Worm (Caenorhabditis elegans) whole organism, L4 larva: ENCODE data around the gene aco-1.

Experiments
- T26A8.4 ChIP-seq: fragments of 200-800 bp; sonication (Bioruptor generic); IDR thresholded peaks from 2 replicates; pipeline ENCODE4 v1.3.6; 2022; ENCODE audit warnings: missing genetic modification characterization, missing compliant biosample characterization
- aha-1 ChIP-seq: fragments of 150-350 bp; peaks from one replicate; lab custom pipeline; 2014; ENCODE audit warnings: missing biosample characterization, missing genetic modification characterization
- ceh-28 ChIP-seq: fragments of 150-350 bp; optimal IDR thresholded peaks from 2 replicates; lab custom pipeline; 2014; ENCODE audit warnings: missing biosample characterization, missing genetic modification reagents, missing genetic modification characterization
- ceh-44 ChIP-seq: fragments of 200-800 bp; sonication (Bioruptor generic); IDR thresholded peaks from 2 replicates; pipeline ENCODE4 v1.3.6; 2022; ENCODE audit warnings: missing genetic modification reagents, missing genetic modification characterization, missing compliant biosample characterization
- cey-2 ChIP-seq: sonication (generic microtip); optimal IDR thresholded peaks from 3 replicates; lab custom pipeline; 2017; ENCODE audit warnings: missing genetic modification characterization, mild to moderate bottlenecking, missing compliant biosample characterization, antibody characterized with exemption, borderline replicate concordance; ENCODE audit not compliant: insufficient read depth
- ctbp-1 ChIP-seq: fragments of 200-800 bp; sonication (Bioruptor generic); IDR thresholded peaks from 2 replicates; pipeline ENCODE4 v1.3.6; 2022; ENCODE audit warnings: missing genetic modification reagents, missing genetic modification characterization, missing compliant biosample characterization
- daf-16 ChIP-seq, 3 experiments: sonication (generic microtip); optimal IDR thresholded peaks; 2 replicates each; lab custom pipeline; 2016 to 2017; ENCODE audit warnings: missing genetic modification characterization in 3 of 3, missing genetic modification reagents in 3 of 3, mild to moderate bottlenecking in 2 of 3, missing compliant biosample characterization in 2 of 3, missing biosample characterization in 1 of 3, moderate library complexity in 1 of 3
- dmd-9 ChIP-seq: fragments of 200-800 bp; sonication (Bioruptor generic); IDR thresholded peaks from 2 replicates; pipeline ENCODE4 v1.3.6; 2022; ENCODE audit warnings: missing genetic modification reagents, missing genetic modification characterization, missing compliant biosample characterization
- dve-1 ChIP-seq: sonication (generic microtip); optimal IDR thresholded peaks from 2 replicates; lab custom pipeline; 2017; ENCODE audit warnings: antibody characterized with exemption, mild to moderate bottlenecking, missing genetic modification characterization, missing compliant biosample characterization; ENCODE audit not compliant: insufficient read depth
- hlh-11 ChIP-seq: fragments of 200-800 bp; sonication (Bioruptor generic); optimal IDR thresholded peaks from 2 replicates; lab custom pipeline; 2018; ENCODE audit warnings: mild to moderate bottlenecking, missing genetic modification characterization, missing compliant biosample characterization
- hmg-1.1 ChIP-seq: fragments of 200-800 bp; sonication (Bioruptor generic); IDR thresholded peaks from 2 replicates; pipeline ENCODE4 v1.3.6; 2022; ENCODE audit warnings: missing genetic modification reagents, missing genetic modification characterization, missing compliant biosample characterization
- lin-1 ChIP-seq: fragments of 200-800 bp; sonication (Bioruptor generic); IDR thresholded peaks from 2 replicates; pipeline ENCODE4 v1.3.6; 2022; ENCODE audit warnings: missing genetic modification reagents, missing genetic modification characterization, missing compliant biosample characterization
- lin-13 ChIP-seq: fragments of 150-350 bp; optimal IDR thresholded peaks from 2 replicates; lab custom pipeline; 2014; ENCODE audit warnings: missing biosample characterization, missing genetic modification reagents, missing genetic modification characterization
- mep-1 ChIP-seq: fragments of 150-350 bp; sonication (generic microtip); optimal IDR thresholded peaks from 3 replicates; lab custom pipeline; 2014; ENCODE audit warnings: missing biosample characterization, missing genetic modification characterization
- nhr-28 ChIP-seq: fragments of 150-350 bp; optimal IDR thresholded peaks from 2 replicates; lab custom pipeline; 2014; ENCODE audit warnings: missing biosample characterization, missing genetic modification characterization
- nhr-6 ChIP-seq: fragments of 150-350 bp; optimal IDR thresholded peaks from 2 replicates; lab custom pipeline; 2014; ENCODE audit warnings: missing biosample characterization, missing genetic modification characterization
- nhr-77 ChIP-seq: fragments of 150-350 bp; optimal IDR thresholded peaks from 2 replicates; lab custom pipeline; 2014; ENCODE audit warnings: missing biosample characterization, missing genetic modification characterization
- pha-4 ChIP-seq, 2 experiments: fragments of 150-350 bp in 1 of 2; fragments of 200-800 bp in 1 of 2; sonication (Bioruptor generic) in 1 of 2; IDR thresholded peaks in 1 of 2; optimal IDR thresholded peaks in 1 of 2; 2 replicates each; pipeline versions ENCODE4 v1.3.6 to Lab custom; 2014 to 2022; ENCODE audit warnings: missing genetic modification characterization in 2 of 2, missing genetic modification reagents in 2 of 2, missing biosample characterization in 1 of 2, missing compliant biosample characterization in 1 of 2
- pqm-1 ChIP-seq: sonication (generic microtip); optimal IDR thresholded peaks from 2 replicates; lab custom pipeline; 2017; ENCODE audit warnings: missing biosample characterization, missing genetic modification characterization
- sdz-12 ChIP-seq: fragments of 200-800 bp; sonication (Bioruptor generic); optimal IDR thresholded peaks from 2 replicates; lab custom pipeline; 2018; ENCODE audit warnings: mild to moderate bottlenecking, missing genetic modification characterization, missing compliant biosample characterization
- snpc-4 ChIP-seq: fragments of 150-350 bp; optimal IDR thresholded peaks from 2 replicates; lab custom pipeline; 2014; ENCODE audit warnings: missing biosample characterization, missing genetic modification characterization
- spr-3 ChIP-seq: fragments of 200-800 bp; sonication (Bioruptor generic); optimal IDR thresholded peaks from 2 replicates; lab custom pipeline; 2018; ENCODE audit warnings: mild to moderate bottlenecking, missing genetic modification characterization, missing compliant biosample characterization
- unc-62 ChIP-seq, 3 experiments: fragments of 150-350 bp in 1 of 3; sonication (generic microtip); optimal IDR thresholded peaks in 2 of 3; peaks in 1 of 3; 1 replicate in 1 of 3; 2 replicates in 2 of 3; lab custom pipeline; 2014 to 2017; ENCODE audit warnings: missing biosample characterization in 3 of 3, missing genetic modification characterization in 3 of 3, missing genetic modification reagents in 3 of 3, missing genotype in 1 of 3
- zag-1 ChIP-seq: fragments of 150-350 bp; optimal IDR thresholded peaks from 2 replicates; lab custom pipeline; 2014; ENCODE audit warnings: missing biosample characterization, missing genetic modification characterization
- zip-11 ChIP-seq: fragments of 200-800 bp; sonication (Bioruptor generic); IDR thresholded peaks from 2 replicates; pipeline ENCODE4 v1.3.6; 2022; ENCODE audit warnings: missing genetic modification characterization, missing compliant biosample characterization
- zip-2 ChIP-seq: fragments of 150-350 bp; optimal IDR thresholded peaks from 2 replicates; lab custom pipeline; 2014; ENCODE audit warnings: missing biosample characterization, missing genetic modification characterization

aco-1 gene

ce11 chrX:11387723-11388330, 48.2 kb downstream of the aco-1 start:
- TF ChIP-seq lin-13 (GFP tag; lab: Kevin White, UChicago) (no peak), spr-3 (GFP tag; lab: Kevin White, UChicago) (no peak), nhr-6 (tag; lab: Kevin White, UChicago) (no peak), dmd-9 (GFP tag; lab: Robert Waterston, UW) (no peak), lin-1 (no peak), hmg-1.1 (GFP tag; lab: Robert Waterston, UW) (no peak), unc-62 (GFP tag; optimal IDR thresholded peaks at IDR 0.05 in 1 of 2; lab: Kevin White, UChicago) (peak in 1 of 2 experiments; percentile 92), unc-62 (tag; optimal IDR thresholded peaks at IDR 0.05; lab: Kevin White, UChicago) (no peak), ceh-28 (tag; lab: Kevin White, UChicago) (no peak), ceh-44 (GFP tag; lab: Robert Waterston, UW) (no peak), zag-1 (tag; lab: Kevin White, UChicago) (no peak), zip-2 (no peak), ctbp-1 (GFP tag; lab: Robert Waterston, UW) (no peak), T26A8.4 (GFP tag; lab: Robert Waterston, UW) (0 out of 2 replicates have a peak, but pooled peaks have one; percentile 18), pha-4 (GFP tag; IDR thresholded peaks at IDR 0.05; lab: Robert Waterston, UW) (no peak), pha-4 (tag; optimal IDR thresholded peaks at IDR 0.05; lab: Kevin White, UChicago) (no peak), aha-1 (peak; percentile 58)

DNA sequence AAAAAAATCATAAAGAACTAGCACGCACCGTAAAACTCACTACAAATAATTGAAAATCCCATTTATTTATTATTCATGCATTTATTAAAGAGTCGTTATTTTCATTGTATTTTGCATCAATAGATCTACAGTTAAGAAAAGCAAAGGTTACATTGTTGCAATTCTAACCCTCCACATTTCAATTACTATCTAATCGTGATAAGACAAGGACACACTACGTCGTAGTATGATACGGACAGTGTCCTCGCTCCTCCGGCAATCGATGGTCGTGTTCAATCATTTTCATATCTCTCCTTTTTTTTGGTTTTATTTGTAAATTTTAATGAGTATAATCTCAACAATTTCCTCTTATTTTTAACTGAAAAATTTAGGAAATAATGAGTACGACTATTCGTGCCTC, 53.2 kb downstream of the aco-1 start, which contains the start of gene prx-12:
Gene prx-12, plus strand, starts transcription at position 371 of the 400 bp plus-strand sequence.
- TF ChIP-seq cey-2 (peak; percentile 15), snpc-4 (tag; lab: Kevin White, UChicago) (no peak), mep-1 (tag; lab: Kevin White, UChicago) (peak; percentile 54), daf-16 (GFP tag; optimal IDR thresholded peaks at IDR 0.05; lab: Kevin White, UChicago) (no peak), daf-16 (tag; optimal IDR thresholded peaks at IDR 0.05; lab: Kevin White, UChicago) (peak; percentile 49), sdz-12 (GFP tag; lab: Kevin White, UChicago) (no peak), unc-62 (GFP tag; optimal IDR thresholded peaks at IDR 0.05 in 1 of 2; lab: Kevin White, UChicago) (peak in 1 of 2 experiments; percentile 41), unc-62 (tag; optimal IDR thresholded peaks at IDR 0.05; lab: Kevin White, UChicago) (no peak), hmg-1.1 (GFP tag; lab: Robert Waterston, UW) (0 out of 2 replicates have a peak, but pooled peaks have one; percentile 20), hlh-11 (tag; lab: Kevin White, UChicago) (peak; percentile 25), nhr-28 (peak; percentile 76), pqm-1 (peak; percentile 72), dve-1 (tag; lab: Kevin White, UChicago) (peak; percentile 4), nhr-77 (tag; lab: Kevin White, UChicago) (peak; percentile 35), zip-11 (GFP tag; lab: Robert Waterston, UW) (no peak)
